Fruit fly (Drosophila melanogaster) whole organism, prepupa: ENCODE data around the gene defl.
A peak's percentile ranks its signal among the peaks of the same experiment; 100 is the strongest.

Experiments used
- Blimp-1 ChIP-seq: fragments of 200-800 bp; sonication (Bioruptor generic); optimal IDR thresholded peaks from 3 replicates; lab custom pipeline; 2017; ENCODE audit warnings: missing biosample characterization, missing genetic modification characterization, mild to moderate bottlenecking, moderate library complexity, missing genetic modification reagents
- CG10631 ChIP-seq: fragments of 200-800 bp; sonication (Bioruptor generic); optimal IDR thresholded peaks from 2 replicates; lab custom pipeline; 2016; ENCODE audit warnings: missing biosample characterization, missing genetic modification characterization
- CG10669 ChIP-seq: fragments of 200-800 bp; sonication (Bioruptor generic); optimal IDR thresholded peaks from 3 replicates; lab custom pipeline; 2018; ENCODE audit warnings: missing biosample characterization, mild to moderate bottlenecking, missing genetic modification characterization, moderate library complexity
- CG11294 ChIP-seq: fragments of 200-800 bp; sonication (Bioruptor generic); IDR thresholded peaks from 2 replicates; pipeline ENCODE4 v1.3.6; 2022; ENCODE audit warnings: missing biosample characterization, missing genetic modification characterization
- CG11902 ChIP-seq: fragments of 200-800 bp; sonication (Bioruptor generic); optimal IDR thresholded peaks from 3 replicates; lab custom pipeline; 2016; ENCODE audit warnings: missing biosample characterization, missing genetic modification characterization
- CG15336 ChIP-seq: fragments of 200-800 bp; sonication (Bioruptor generic); IDR thresholded peaks from 2 replicates; pipeline ENCODE4 v1.3.6; 2022; ENCODE audit warnings: missing biosample characterization, missing genetic modification characterization
- CG16779 ChIP-seq: fragments of 200-800 bp; sonication (Bioruptor generic); optimal IDR thresholded peaks from 3 replicates; lab custom pipeline; 2017; ENCODE audit warnings: missing biosample characterization, mild to moderate bottlenecking, missing genetic modification characterization
- CG31627 ChIP-seq: fragments of 200-800 bp; sonication (Bioruptor generic); optimal IDR thresholded peaks from 3 replicates; lab custom pipeline; 2016; ENCODE audit warnings: missing biosample characterization, missing genetic modification characterization
- CG32006 ChIP-seq: fragments of 200-800 bp; sonication (Bioruptor generic); optimal IDR thresholded peaks from 3 replicates; lab custom pipeline; 2017; ENCODE audit warnings: missing biosample characterization, mild to moderate bottlenecking, missing genetic modification characterization
- CG3919 ChIP-seq: fragments of 200-800 bp; sonication (Bioruptor generic); optimal IDR thresholded peaks from 3 replicates; lab custom pipeline; 2016; ENCODE audit warnings: missing biosample characterization, missing genetic modification characterization
- CG6163 ChIP-seq: fragments of 200-800 bp; sonication (Bioruptor generic); IDR thresholded peaks from 3 replicates; pipeline ENCODE4 v1.3.6; 2022; ENCODE audit warnings: missing biosample characterization, missing genetic modification characterization
- CG6792 ChIP-seq: fragments of 200-800 bp; sonication (Bioruptor generic); optimal IDR thresholded peaks from 3 replicates; lab custom pipeline; 2016; ENCODE audit warnings: missing biosample characterization, missing genetic modification characterization
- CG6808 ChIP-seq: fragments of 200-800 bp; sonication (Bioruptor generic); optimal IDR thresholded peaks from 3 replicates; lab custom pipeline; 2017; ENCODE audit warnings: missing biosample characterization, missing genetic modification characterization, mild to moderate bottlenecking, moderate library complexity, missing genetic modification reagents
- CG6854 ChIP-seq: fragments of 200-800 bp; sonication (Bioruptor generic); optimal IDR thresholded peaks from 2 replicates; lab custom pipeline; 2017; ENCODE audit warnings: missing biosample characterization, mild to moderate bottlenecking, missing genetic modification characterization
- CG8119 ChIP-seq: fragments of 200-800 bp; sonication (Bioruptor generic); IDR thresholded peaks from 3 replicates; pipeline ENCODE4 v1.3.6; 2022; ENCODE audit warnings: missing biosample characterization, missing genetic modification characterization
- CG8319 ChIP-seq: fragments of 200-800 bp; sonication (Bioruptor generic); optimal IDR thresholded peaks from 3 replicates; lab custom pipeline; 2016; ENCODE audit warnings: missing biosample characterization, missing genetic modification characterization
- Eip75B ChIP-seq: fragments of 200-800 bp; sonication (Bioruptor generic); optimal IDR thresholded peaks from 3 replicates; lab custom pipeline; 2016; ENCODE audit warnings: missing biosample characterization, missing genetic modification characterization
- Eip78C ChIP-seq: fragments of 200-800 bp; sonication (Bioruptor generic); peaks from one replicate; lab custom pipeline; 2016; ENCODE audit warnings: missing biosample characterization, missing genetic modification characterization
- Eip93F ChIP-seq: fragments of 200-800 bp; sonication (Bioruptor generic); optimal IDR thresholded peaks from 2 replicates; lab custom pipeline; 2016; ENCODE audit warnings: missing biosample characterization, mild to moderate bottlenecking, missing genetic modification characterization
- Ets21C ChIP-seq: fragments of 200-800 bp; sonication (Bioruptor generic); optimal IDR thresholded peaks from 3 replicates; lab custom pipeline; 2016; ENCODE audit warnings: missing biosample characterization, missing genetic modification characterization
- Gug ChIP-seq: fragments of 200-800 bp; sonication (Bioruptor generic); IDR thresholded peaks from 2 replicates; pipeline ENCODE4 v1.3.6; 2022; ENCODE audit warnings: missing biosample characterization, missing genetic modification characterization
- Hr38 ChIP-seq: sonication (Bioruptor generic); optimal IDR thresholded peaks from 2 replicates; lab custom pipeline; 2016; ENCODE audit warnings: missing biosample characterization, missing genetic modification characterization
- Hr39 ChIP-seq: fragments of 200-800 bp; sonication (Bioruptor generic); optimal IDR thresholded peaks from 2 replicates; lab custom pipeline; 2016; ENCODE audit warnings: missing biosample characterization, missing genetic modification characterization
- Hr4 ChIP-seq: fragments of 200-800 bp; sonication (Bioruptor generic); optimal IDR thresholded peaks from 3 replicates; lab custom pipeline; 2016; ENCODE audit warnings: missing biosample characterization, missing genetic modification characterization
- Lpt ChIP-seq: fragments of 200-800 bp; sonication (Bioruptor generic); optimal IDR thresholded peaks from 3 replicates; lab custom pipeline; 2016; ENCODE audit warnings: missing biosample characterization, missing genetic modification characterization
- OdsH ChIP-seq: fragments of 200-800 bp; sonication (Bioruptor generic); optimal IDR thresholded peaks from 3 replicates; lab custom pipeline; 2016; ENCODE audit warnings: missing biosample characterization, missing genetic modification characterization
- Sox102F ChIP-seq: fragments of 200-800 bp; sonication (Bioruptor generic); optimal IDR thresholded peaks from 2 replicates; lab custom pipeline; 2016; ENCODE audit warnings: missing biosample characterization, mild to moderate bottlenecking, missing genetic modification characterization
- Sox14 ChIP-seq: fragments of 200-800 bp; sonication (Bioruptor generic); optimal IDR thresholded peaks from 3 replicates; lab custom pipeline; 2016; ENCODE audit warnings: missing biosample characterization, missing genetic modification characterization
- Sox15 ChIP-seq: fragments of 200-800 bp; sonication (Bioruptor generic); optimal IDR thresholded peaks from 3 replicates; lab custom pipeline; 2016; ENCODE audit warnings: missing biosample characterization, missing genetic modification characterization
- achi ChIP-seq: fragments of 200-800 bp; sonication (Bioruptor generic); optimal IDR thresholded peaks from 3 replicates; lab custom pipeline; 2016; ENCODE audit warnings: missing biosample characterization, missing genetic modification characterization
- acj6 ChIP-seq: fragments of 200-800 bp; sonication (Bioruptor generic); optimal IDR thresholded peaks from 3 replicates; lab custom pipeline; 2016; ENCODE audit warnings: missing biosample characterization, missing genetic modification characterization
- dac ChIP-seq: fragments of 200-800 bp; sonication (Bioruptor generic); optimal IDR thresholded peaks from 2 replicates; lab custom pipeline; 2017; ENCODE audit warnings: missing biosample characterization, mild to moderate bottlenecking, missing genetic modification characterization
- dsx ChIP-seq: fragments of 200-800 bp; optimal IDR thresholded peaks from 3 replicates; lab custom pipeline; 2019; ENCODE audit warnings: missing biosample characterization, mild to moderate bottlenecking, missing genetic modification characterization, moderate library complexity; ENCODE audit not compliant: poor library complexity, severe bottlenecking
- eg ChIP-seq: fragments of 200-800 bp; sonication (Bioruptor generic); IDR thresholded peaks from 3 replicates; pipeline ENCODE4 v1.3.6; 2022; ENCODE audit warnings: missing biosample characterization, missing genetic modification characterization
- fd59A ChIP-seq: fragments of 200-800 bp; sonication (Bioruptor generic); optimal IDR thresholded peaks from 2 replicates; lab custom pipeline; 2017; ENCODE audit warnings: missing biosample characterization, mild to moderate bottlenecking, missing genetic modification characterization, missing genetic modification reagents
- fkh ChIP-seq: fragments of 200-800 bp; sonication (Bioruptor generic); optimal IDR thresholded peaks from 3 replicates; lab custom pipeline; 2017; ENCODE audit warnings: missing biosample characterization, mild to moderate bottlenecking, missing genetic modification characterization, moderate library complexity
- salr ChIP-seq, 2 experiments: fragments of 200-800 bp; sonication (Bioruptor generic); optimal IDR thresholded peaks; 3 replicates each; lab custom pipeline; 2016 to 2018; ENCODE audit warnings: missing biosample characterization in 2 of 2, missing genetic modification characterization in 2 of 2, mild to moderate bottlenecking in 1 of 2
- spab ChIP-seq: fragments of 200-800 bp; sonication (Bioruptor generic); optimal IDR thresholded peaks from 2 replicates; lab custom pipeline; 2017; ENCODE audit warnings: missing biosample characterization, mild to moderate bottlenecking, missing genetic modification characterization, missing genetic modification reagents
- ss ChIP-seq, 2 experiments: fragments of 200-800 bp; sonication (Bioruptor generic); optimal IDR thresholded peaks; 2 replicates in 1 of 2; 3 replicates in 1 of 2; lab custom pipeline; 2017 to 2018; ENCODE audit warnings: mild to moderate bottlenecking in 2 of 2, missing biosample characterization in 2 of 2, missing genetic modification characterization in 2 of 2, moderate library complexity in 1 of 2
- svp ChIP-seq: fragments of 200-800 bp; sonication (Bioruptor generic); peaks from one replicate; lab custom pipeline; 2016; ENCODE audit warnings: missing biosample characterization, missing genetic modification characterization
- topi ChIP-seq: fragments of 200-800 bp; sonication (Bioruptor generic); optimal IDR thresholded peaks from 3 replicates; lab custom pipeline; 2016; ENCODE audit warnings: missing biosample characterization, missing genetic modification characterization
- vri ChIP-seq: fragments of 200-800 bp; sonication (Bioruptor generic); optimal IDR thresholded peaks from 3 replicates; lab custom pipeline; 2016; ENCODE audit warnings: missing biosample characterization, mild to moderate bottlenecking, missing genetic modification characterization

The defl gene

dm6 chr3L:9714537-9715144, 8.6 kb upstream of the defl start (continued):
- TF ChIP-seq dac (GFP tag; lab: Kevin White, UChicago) (no peak), OdsH (GFP tag; lab: Kevin White, UChicago) (no peak), fkh (GFP tag; lab: Kevin White, UChicago) (peak; percentile 64), eg (GFP tag; lab: Robert Waterston, UW) (no peak), topi (GFP tag; lab: Kevin White, UChicago) (no peak), CG32006 (GFP tag; lab: Kevin White, UChicago) (no peak), CG11294 (GFP tag; lab: Robert Waterston, UW) (no peak), CG8119 (GFP tag; lab: Robert Waterston, UW) (no peak), CG6854 (GFP tag; lab: Kevin White, UChicago) (peak; percentile 51), Ets21C (GFP tag; lab: Kevin White, UChicago) (no peak), fd59A (no peak), CG8319 (GFP tag; lab: Kevin White, UChicago) (no peak)

- TF ChIP-seq dac (GFP tag; lab: Kevin White, UChicago): no peak
- no peak for TF ChIP-seq Eip75B
- TF ChIP-seq CG6792 (GFP tag; lab: Kevin White, UChicago): no peak
- peak; percentile 22 for TF ChIP-seq dsx
- TF ChIP-seq spab (GFP tag; lab: Kevin White, UChicago): no peak
- peak; percentile 98 for TF ChIP-seq svp (GFP tag; lab: Kevin White, UChicago)
- no peak for TF ChIP-seq Blimp-1 (GFP tag; lab: Kevin White, UChicago)
- TF ChIP-seq ss (GFP tag; optimal IDR thresholded peaks at IDR 0.05; lab: Kevin White, UChicago): peak in 1 of 2 experiments; percentile 29
These were observed 6.6 kb upstream of the defl start for dm6 chr3L:9716595-9716994.

- TF ChIP-seq Hr39 (no peak), Ets21C (GFP tag; lab: Kevin White, UChicago) (no peak), CG16779 (peak; percentile 14), Sox15 (no peak), CG6163 (GFP tag; lab: Robert Waterston, UW) (no peak), CG10669 (GFP tag; lab: Kevin White, UChicago) (no peak)
These were observed 6.1 kb upstream of the defl start for dm6 chr3L:9717101-9717500.

- TF ChIP-seq CG15336 (GFP tag; lab: Robert Waterston, UW) (no peak), CG3919 (GFP tag; lab: Kevin White, UChicago) (no peak), eg (GFP tag; lab: Robert Waterston, UW) (no peak), Eip93F (GFP tag; lab: Kevin White, UChicago) (no peak)
- TF ChIP-seq, all 60 proteins: peak for 0
These were observed 5.4 kb upstream of the defl start for dm6 chr3L:9717839-9718238.

dm6 chr3L:9718929-9719328, 4.3 kb upstream of the defl start, which contains the start of the genes CG18178 and CG14174:
Gene CG18178, minus strand, starts transcription at chr3L:9719144.
Gene CG14174, plus strand, starts transcription at chr3L:9719328.
- TF ChIP-seq salr (GFP tag; optimal IDR thresholded peaks at IDR 0.05; lab: Kevin White, UChicago) (peak in 1 of 2 experiments; percentile 36), CG6792 (GFP tag; lab: Kevin White, UChicago) (peak; percentile 15), acj6 (peak; percentile 55), Sox15 (peak; percentile 44), CG6808 (no peak), Blimp-1 (GFP tag; lab: Kevin White, UChicago) (no peak), Sox14 (peak; percentile 51), topi (GFP tag; lab: Kevin White, UChicago) (no peak), Gug (GFP tag; lab: Robert Waterston, UW) (peak; percentile 24; the same call in 1 of the 2 replicates), eg (GFP tag; lab: Robert Waterston, UW) (peak; percentile 32; the same call in 1 of the 3 replicates), Sox102F (GFP tag; lab: Kevin White, UChicago) (no peak), Ets21C (GFP tag; lab: Kevin White, UChicago) (no peak), achi (no peak), Eip78C (GFP tag; lab: Kevin White, UChicago) (no peak), CG10631 (no peak), Hr39 (peak; percentile 37), CG32006 (GFP tag; lab: Kevin White, UChicago) (no peak), Hr38 (no peak), Lpt (no peak), CG11902 (peak; percentile 41), ss (GFP tag; optimal IDR thresholded peaks at IDR 0.05; lab: Kevin White, UChicago) (no peak), fkh (GFP tag; lab: Kevin White, UChicago) (no peak), CG15336 (GFP tag; lab: Robert Waterston, UW) (peak; percentile 56; the same call in 1 of the 2 replicates), dac (GFP tag; lab: Kevin White, UChicago) (no peak), vri (GFP tag; lab: Kevin White, UChicago) (no peak), CG31627 (GFP tag; lab: Kevin White, UChicago) (peak; percentile 30), Hr4 (GFP tag; lab: Kevin White, UChicago) (no peak)
